Fruit fly (Drosophila melanogaster) whole organism, embryonic: ENCODE data around the gene CG7945.

Experiments
- Blimp-1 ChIP-seq: fragments of 200-800 bp; sonication (Bioruptor generic); optimal IDR thresholded peaks from 3 replicates; lab custom pipeline; 2018; ENCODE audit warnings: missing biosample characterization, missing genetic modification characterization, mild to moderate bottlenecking, moderate library complexity, missing genetic modification reagents
- CG1024 ChIP-seq: fragments of 200-800 bp; sonication (Bioruptor generic); IDR thresholded peaks from 2 replicates; pipeline ENCODE4 v1.3.6; 2022; ENCODE audit warnings: missing biosample characterization, missing genetic modification characterization
- CG10959 ChIP-seq: fragments of 200-800 bp; sonication (Bioruptor generic); IDR thresholded peaks from 2 replicates; pipeline ENCODE4 v1.3.6; 2022; ENCODE audit warnings: missing biosample characterization, missing genetic modification characterization
- CG11456 ChIP-seq: fragments of 200-800 bp; sonication (Bioruptor generic); IDR thresholded peaks from 3 replicates; pipeline ENCODE4 v1.3.6; 2022; ENCODE audit warnings: missing biosample characterization, missing genetic modification characterization
- CG12219 ChIP-seq: fragments of 200-800 bp; sonication (Bioruptor generic); optimal IDR thresholded peaks from 3 replicates; lab custom pipeline; 2018; ENCODE audit warnings: missing biosample characterization, mild to moderate bottlenecking, missing genetic modification characterization
- CG12299 ChIP-seq: fragments of 200-800 bp; sonication (Bioruptor generic); optimal IDR thresholded peaks from 2 replicates; lab custom pipeline; 2018; ENCODE audit warnings: missing biosample characterization, mild to moderate bottlenecking, missing genetic modification characterization
- CG13123 ChIP-seq: fragments of 200-800 bp; sonication (Bioruptor generic); optimal IDR thresholded peaks from 2 replicates; lab custom pipeline; 2016; ENCODE audit warnings: missing biosample characterization, missing genetic modification characterization
- CG14014 ChIP-seq: fragments of 200-800 bp; sonication (Bioruptor generic); IDR thresholded peaks from 2 replicates; pipeline ENCODE4 v1.3.6; 2022; ENCODE audit warnings: missing biosample characterization, missing genetic modification characterization
- CG14050 ChIP-seq: fragments of 200-800 bp; sonication (Bioruptor generic); IDR thresholded peaks from 3 replicates; pipeline ENCODE4 v1.3.6; 2022; ENCODE audit warnings: missing biosample characterization, missing genetic modification characterization
- CG14965 ChIP-seq: fragments of 200-800 bp; sonication (Bioruptor generic); optimal IDR thresholded peaks from 2 replicates; lab custom pipeline; 2016; ENCODE audit warnings: missing biosample characterization, missing genetic modification characterization, borderline replicate concordance
- CG15269 ChIP-seq: fragments of 200-800 bp; sonication (Bioruptor generic); optimal IDR thresholded peaks from 2 replicates; lab custom pipeline; 2018; ENCODE audit warnings: missing biosample characterization, mild to moderate bottlenecking, missing genetic modification characterization, moderate library complexity
- CG15696 ChIP-seq: fragments of 200-800 bp; sonication (Bioruptor generic); optimal IDR thresholded peaks from 2 replicates; lab custom pipeline; 2019; ENCODE audit warnings: missing biosample characterization, mild to moderate bottlenecking, missing genetic modification characterization, moderate library complexity
- CG18011 ChIP-seq: fragments of 200-800 bp; sonication (Bioruptor generic); optimal IDR thresholded peaks from 2 replicates; lab custom pipeline; 2017; ENCODE audit warnings: missing biosample characterization, missing genetic modification characterization, mild to moderate bottlenecking, moderate library complexity, missing genotype
- CG32772 ChIP-seq: fragments of 200-800 bp; sonication (Bioruptor generic); IDR thresholded peaks from 2 replicates; pipeline ENCODE4 v1.3.6; 2022; ENCODE audit warnings: missing biosample characterization, missing genetic modification characterization
- CG3838 ChIP-seq: fragments of 200-800 bp; sonication (Bioruptor generic); optimal IDR thresholded peaks from 3 replicates; lab custom pipeline; 2016; ENCODE audit warnings: missing biosample characterization, missing genetic modification characterization
- CG4617 ChIP-seq: fragments of 200-800 bp; sonication (Bioruptor generic); optimal IDR thresholded peaks from 3 replicates; lab custom pipeline; 2016; ENCODE audit warnings: missing biosample characterization, missing genetic modification characterization, borderline replicate concordance
- CG4730 ChIP-seq: fragments of 200-800 bp; sonication (Bioruptor generic); IDR thresholded peaks from 2 replicates; pipeline ENCODE4 v1.3.6; 2022; ENCODE audit warnings: missing biosample characterization, missing genetic modification characterization
- CG5180 ChIP-seq: fragments of 200-800 bp; sonication (Bioruptor generic); optimal IDR thresholded peaks from 3 replicates; lab custom pipeline; 2017; ENCODE audit warnings: missing biosample characterization, missing genetic modification characterization, mild to moderate bottlenecking, moderate library complexity, missing genetic modification reagents
- CG7786 ChIP-seq: fragments of 200-800 bp; sonication (Bioruptor generic); optimal IDR thresholded peaks from 2 replicates; lab custom pipeline; 2016; ENCODE audit warnings: missing biosample characterization, missing genetic modification characterization
- CG9727 ChIP-seq: fragments of 200-800 bp; sonication (Bioruptor generic); optimal IDR thresholded peaks from 3 replicates; lab custom pipeline; 2017; ENCODE audit warnings: missing biosample characterization, mild to moderate bottlenecking, missing genetic modification characterization
- CrebB ChIP-seq: fragments of 200-800 bp; sonication (Bioruptor generic); optimal IDR thresholded peaks from 3 replicates; lab custom pipeline; 2018; ENCODE audit warnings: missing biosample characterization, mild to moderate bottlenecking, missing genetic modification characterization
- Dad ChIP-seq: fragments of 200-800 bp; sonication (Bioruptor generic); optimal IDR thresholded peaks from 3 replicates; lab custom pipeline; 2016; ENCODE audit warnings: missing biosample characterization, missing genetic modification characterization
- Dek ChIP-seq: fragments of 200-800 bp; sonication (Bioruptor generic); optimal IDR thresholded peaks from 3 replicates; lab custom pipeline; 2019; ENCODE audit warnings: missing biosample characterization, mild to moderate bottlenecking, missing genetic modification characterization, moderate library complexity
- GATAe ChIP-seq: fragments of 200-800 bp; sonication (Bioruptor generic); conservative IDR thresholded peaks from 2 replicates; pipeline ENCODE4 v1.3.6; 2022; ENCODE audit warnings: missing biosample characterization, missing genetic modification characterization
- Gug ChIP-seq: fragments of 200-800 bp; sonication (Bioruptor generic); IDR thresholded peaks from 4 replicates; pipeline ENCODE4 v1.3.6; 2022; ENCODE audit warnings: missing biosample characterization, missing genetic modification characterization
- Hsf ChIP-seq: fragments of 200-800 bp; sonication (Bioruptor generic); optimal IDR thresholded peaks from 3 replicates; lab custom pipeline; 2016; ENCODE audit warnings: missing biosample characterization, missing genetic modification characterization
- Mad ChIP-seq: fragments of 200-800 bp; sonication (Bioruptor generic); optimal IDR thresholded peaks from 2 replicates; lab custom pipeline; 2016; ENCODE audit warnings: missing biosample characterization, missing genetic modification characterization
- Mes4 ChIP-seq: fragments of 200-800 bp; sonication (Bioruptor generic); optimal IDR thresholded peaks from 2 replicates; lab custom pipeline; 2016; ENCODE audit warnings: missing biosample characterization, missing genetic modification characterization
- Mrtf ChIP-seq: fragments of 200-800 bp; sonication (Bioruptor generic); IDR thresholded peaks from 3 replicates; pipeline ENCODE4 v1.3.6; 2022; ENCODE audit warnings: missing biosample characterization, missing genetic modification characterization
- Optix ChIP-seq: fragments of 200-800 bp; sonication (Bioruptor generic); IDR thresholded peaks from 3 replicates; pipeline ENCODE4 v1.3.6; 2022; ENCODE audit warnings: missing biosample characterization, missing genetic modification characterization
- Sry-β ChIP-seq: fragments of 200-800 bp; sonication (Bioruptor generic); optimal IDR thresholded peaks from 2 replicates; lab custom pipeline; 2018; ENCODE audit warnings: missing biosample characterization, mild to moderate bottlenecking, missing genetic modification characterization, moderate library complexity
- amos ChIP-seq: fragments of 200-800 bp; sonication (Bioruptor generic); IDR thresholded peaks from 2 replicates; pipeline ENCODE4 v1.3.6; 2022; ENCODE audit warnings: missing biosample characterization, missing genetic modification characterization; ENCODE audit not compliant: partially characterized antibody
- ara ChIP-seq: fragments of 200-800 bp; sonication (Bioruptor generic); IDR thresholded peaks from 2 replicates; pipeline ENCODE4 v1.3.6; 2022; ENCODE audit warnings: missing biosample characterization, missing genetic modification characterization
- ase ChIP-seq: fragments of 200-800 bp; sonication (Bioruptor generic); IDR thresholded peaks from 3 replicates; pipeline ENCODE4 v1.3.6; 2022; ENCODE audit warnings: missing biosample characterization, missing genetic modification characterization
- cato ChIP-seq: fragments of 200-800 bp; sonication (Bioruptor generic); optimal IDR thresholded peaks from 2 replicates; lab custom pipeline; 2016; ENCODE audit warnings: missing biosample characterization, missing genetic modification characterization, borderline replicate concordance
- chn ChIP-seq: fragments of 200-800 bp; sonication (Bioruptor generic); optimal IDR thresholded peaks from 2 replicates; lab custom pipeline; 2016; ENCODE audit warnings: missing biosample characterization, missing genetic modification characterization
- disco-r ChIP-seq: fragments of 200-800 bp; sonication (Bioruptor generic); optimal IDR thresholded peaks from 2 replicates; lab custom pipeline; 2016; ENCODE audit warnings: missing biosample characterization, missing genetic modification characterization
- dmrt99B ChIP-seq: fragments of 200-800 bp; sonication (Bioruptor generic); optimal IDR thresholded peaks from 2 replicates; lab custom pipeline; 2018; ENCODE audit warnings: missing biosample characterization, mild to moderate bottlenecking, missing genetic modification characterization, moderate library complexity
- gem ChIP-seq: fragments of 200-800 bp; sonication (Bioruptor generic); optimal IDR thresholded peaks from 2 replicates; lab custom pipeline; 2019; ENCODE audit warnings: missing biosample characterization, mild to moderate bottlenecking, missing genetic modification characterization, moderate library complexity
- insv ChIP-seq, 2 experiments: fragments of 200-800 bp; sonication (Bioruptor generic); optimal IDR thresholded peaks; 3 replicates each; lab custom pipeline; 2016 to 2018; ENCODE audit warnings: missing biosample characterization in 2 of 2, missing genetic modification characterization in 2 of 2
- jing ChIP-seq: fragments of 200-800 bp; sonication (Bioruptor generic); optimal IDR thresholded peaks from 2 replicates; lab custom pipeline; 2018; ENCODE audit warnings: missing biosample characterization, mild to moderate bottlenecking, missing genetic modification characterization
- lab ChIP-seq: fragments of 200-800 bp; sonication (Bioruptor generic); optimal IDR thresholded peaks from 3 replicates; lab custom pipeline; 2017; ENCODE audit warnings: missing biosample characterization, missing genetic modification characterization, mild to moderate bottlenecking, moderate library complexity, missing genetic modification reagents
- odd ChIP-seq: fragments of 200-800 bp; sonication (Bioruptor generic); optimal IDR thresholded peaks from 2 replicates; lab custom pipeline; 2017; ENCODE audit warnings: missing biosample characterization, mild to moderate bottlenecking, missing genetic modification characterization
- org-1 ChIP-seq: fragments of 200-800 bp; sonication (Bioruptor generic); optimal IDR thresholded peaks from 2 replicates; lab custom pipeline; 2017; ENCODE audit warnings: missing biosample characterization, missing genetic modification characterization
- pzg ChIP-seq: fragments of 200-800 bp; sonication (Bioruptor generic); optimal IDR thresholded peaks from 3 replicates; lab custom pipeline; 2018; ENCODE audit warnings: missing biosample characterization, mild to moderate bottlenecking, missing genetic modification characterization, moderate library complexity
- schlank ChIP-seq: fragments of 200-800 bp; sonication (Bioruptor generic); optimal IDR thresholded peaks from 2 replicates; lab custom pipeline; 2018; ENCODE audit warnings: missing biosample characterization, mild to moderate bottlenecking, missing genetic modification characterization
- scrt ChIP-seq: fragments of 200-800 bp; sonication (Bioruptor generic); optimal IDR thresholded peaks from 2 replicates; lab custom pipeline; 2018; ENCODE audit warnings: missing biosample characterization, mild to moderate bottlenecking, missing genetic modification characterization, moderate library complexity
- shn ChIP-seq: fragments of 200-800 bp; sonication (Bioruptor generic); optimal IDR thresholded peaks from 3 replicates; lab custom pipeline; 2016; ENCODE audit warnings: missing biosample characterization, missing genetic modification characterization
- ssp ChIP-seq: fragments of 200-800 bp; sonication (Bioruptor generic); IDR thresholded peaks from 2 replicates; pipeline ENCODE4 v1.3.6; 2022; ENCODE audit warnings: missing biosample characterization, missing genetic modification characterization
- tap ChIP-seq: fragments of 200-800 bp; optimal IDR thresholded peaks from 3 replicates; lab custom pipeline; 2019; ENCODE audit warnings: missing biosample characterization, mild to moderate bottlenecking, missing genetic modification characterization, moderate library complexity

Gene CG7945

DNA sequence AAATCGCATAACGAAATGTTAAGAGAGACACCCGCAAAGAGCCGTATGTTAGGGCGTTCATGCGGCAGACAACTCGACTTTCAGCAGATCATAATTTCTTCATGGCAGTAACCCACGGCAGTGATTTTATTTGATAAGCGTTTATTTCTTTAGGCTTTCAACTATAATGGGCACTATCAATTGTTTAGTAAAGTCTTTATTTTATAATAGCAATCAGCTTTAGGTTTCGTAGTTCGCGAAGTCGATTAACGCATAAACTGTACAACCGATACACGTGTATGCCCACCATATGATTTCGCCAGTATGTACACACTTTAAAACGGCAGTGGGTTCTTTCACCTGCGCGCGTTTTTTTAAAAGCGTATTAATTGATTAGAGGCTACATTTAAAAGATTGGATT is 15.7 kb downstream of the CG7945 start, which contains the start of gene CG7841 (continued):
- TF ChIP-seq insv (GFP tag; optimal IDR thresholded peaks at IDR 0.05; lab: Kevin White, UChicago) (peak; percentile 44 to 83), CG14965 (GFP tag; lab: Kevin White, UChicago) (peak; percentile 84), CG14050 (peak; percentile 96), dmrt99B (tag; lab: Kevin White, UChicago) (peak; percentile 98), GATAe (GFP tag; lab: Robert Waterston, UW) (no peak; the same call in 1 of the 2 replicates), CG12299 (tag; lab: Kevin White, UChicago) (peak; percentile 99), CrebB (peak; percentile 99), Dek (peak; percentile 97), CG13123 (peak; percentile 91), Hsf (GFP tag; lab: Kevin White, UChicago) (peak; percentile 98), Gug (GFP tag; lab: Robert Waterston, UW) (peak; percentile 75), CG9727 (GFP tag; lab: Kevin White, UChicago) (peak; percentile 99), CG5180 (peak; percentile 93), amos (no peak), lab (GFP tag; lab: Kevin White, UChicago) (peak; percentile 99), Sry-β (peak; percentile 67), pzg (GFP tag; lab: Kevin White, UChicago) (peak; percentile 53), CG32772 (GFP tag; lab: Robert Waterston, UW) (no peak; the same call in 1 of the 2 replicates), tap (tag; lab: Kevin White, UChicago) (peak; percentile 99), gem (peak; percentile 99), schlank (tag; lab: Kevin White, UChicago) (peak; percentile 97), CG12219 (GFP tag; lab: Kevin White, UChicago) (peak; percentile 99), CG7786 (GFP tag; lab: Kevin White, UChicago) (peak; percentile 94), shn (GFP tag; lab: Kevin White, UChicago) (peak; percentile 96), CG15696 (peak; percentile 98), Dad (GFP tag; lab: Kevin White, UChicago) (peak; percentile 96), CG4617 (GFP tag; lab: Kevin White, UChicago) (peak; percentile 82), chn (GFP tag; lab: Kevin White, UChicago) (peak; percentile 97), cato (GFP tag; lab: Kevin White, UChicago) (peak; percentile 93), CG14014 (GFP tag; lab: Robert Waterston, UW) (peak; percentile 96), Mes4 (GFP tag; lab: Kevin White, UChicago) (peak; percentile 96), CG11456 (GFP tag; lab: Robert Waterston, UW) (no peak), CG10959 (GFP tag; lab: Robert Waterston, UW) (peak; percentile 94; the same call in 1 of the 2 replicates), Mrtf (GFP tag; lab: Robert Waterston, UW) (no peak; the same call in 2 of the 3 replicates), CG18011 (GFP tag; lab: Kevin White, UChicago) (peak; percentile 91), CG15269 (peak; percentile 98), Optix (GFP tag; lab: Robert Waterston, UW) (peak; percentile 94; the same call in 2 of the 3 replicates), scrt (peak; percentile 98), Mad (GFP tag; lab: Kevin White, UChicago) (peak; percentile 97), CG4730 (peak; percentile 84; the same call in 1 of the 2 replicates), disco-r (GFP tag; lab: Kevin White, UChicago) (peak; percentile 93), ase (GFP tag; lab: Robert Waterston, UW) (no peak; the same call in 2 of the 3 replicates), CG1024 (GFP tag; lab: Robert Waterston, UW) (peak; percentile 94; the same call in 1 of the 2 replicates), ara (GFP tag; lab: Robert Waterston, UW) (peak; percentile 96), ssp (GFP tag; lab: Robert Waterston, UW) (no peak), jing (GFP tag; lab: Kevin White, UChicago) (peak; percentile 93), CG3838 (GFP tag; lab: Kevin White, UChicago) (peak; percentile 91), org-1 (peak; percentile 97), odd (peak; percentile 99), Blimp-1 (GFP tag; lab: Kevin White, UChicago) (peak; percentile 97)
